Worm (Caenorhabditis elegans) whole organism, early embryonic: ENCODE data around the gene srh-119.

Experiments
- aly-1 ChIP-seq: sonication (generic microtip); optimal IDR thresholded peaks from 2 replicates; lab custom pipeline; 2016; ENCODE audit warnings: missing genetic modification characterization, missing compliant biosample characterization
- ama-1 ChIP-seq: fragments of 150-350 bp; optimal IDR thresholded peaks from 2 replicates; lab custom pipeline; 2014
- flt-1 ChIP-seq: fragments of 200-800 bp; sonication (Bioruptor generic); IDR thresholded peaks from 2 replicates; pipeline ENCODE4 v1.3.6; 2022; ENCODE audit warnings: missing genetic modification characterization, missing compliant biosample characterization
- hmg-4 ChIP-seq: fragments of 200-800 bp; sonication (Bioruptor generic); optimal IDR thresholded peaks from 2 replicates; lab custom pipeline; 2018; ENCODE audit warnings: mild to moderate bottlenecking, missing genetic modification characterization, missing compliant biosample characterization
- pes-1 ChIP-seq: fragments of 200-800 bp; sonication (Bioruptor generic); IDR thresholded peaks from 2 replicates; pipeline ENCODE4 v1.3.6; 2022; ENCODE audit warnings: missing genetic modification reagents, missing genetic modification characterization, missing compliant biosample characterization
- scrt-1 ChIP-seq: fragments of 200-800 bp; sonication (Bioruptor generic); IDR thresholded peaks from 2 replicates; pipeline ENCODE4 v1.3.6; 2022; ENCODE audit warnings: missing genetic modification characterization, missing compliant biosample characterization
- sea-1 ChIP-seq: fragments of 200-800 bp; sonication (Bioruptor generic); conservative IDR thresholded peaks from 2 replicates; pipeline ENCODE4 v1.3.6; 2022; ENCODE audit warnings: missing genetic modification characterization, missing compliant biosample characterization
- tbx-11 ChIP-seq: fragments of 200-800 bp; sonication (Bioruptor generic); IDR thresholded peaks from 2 replicates; pipeline ENCODE4 v1.3.6; 2022; ENCODE audit warnings: missing genetic modification characterization, missing compliant biosample characterization
- tbx-37 ChIP-seq: fragments of 200-800 bp; sonication (Bioruptor generic); conservative IDR thresholded peaks from 2 replicates; pipeline ENCODE4 v1.3.6; 2022; ENCODE audit warnings: missing genetic modification reagents, missing genetic modification characterization, missing compliant biosample characterization

- TF ChIP-seq ama-1 (lab: Kevin White, UChicago) (no peak), tbx-37 (no peak), scrt-1 (GFP tag; lab: Robert Waterston, UW) (no peak), flt-1 (no peak), aly-1 (no peak), pes-1 (GFP tag; lab: Robert Waterston, UW) (no peak), sea-1 (GFP tag; lab: Robert Waterston, UW) (no peak), tbx-11 (no peak), hmg-4 (GFP tag; lab: Kevin White, UChicago) (no peak)
These were observed 41.8 kb downstream of the srh-119 start, which contains the start of gene clc-13 for ce11 chrV:17014050-17014449.
